Fruit fly (Drosophila melanogaster): Measurements from ENCODE around the gene CG14200.

The CG14200 gene

DNA sequence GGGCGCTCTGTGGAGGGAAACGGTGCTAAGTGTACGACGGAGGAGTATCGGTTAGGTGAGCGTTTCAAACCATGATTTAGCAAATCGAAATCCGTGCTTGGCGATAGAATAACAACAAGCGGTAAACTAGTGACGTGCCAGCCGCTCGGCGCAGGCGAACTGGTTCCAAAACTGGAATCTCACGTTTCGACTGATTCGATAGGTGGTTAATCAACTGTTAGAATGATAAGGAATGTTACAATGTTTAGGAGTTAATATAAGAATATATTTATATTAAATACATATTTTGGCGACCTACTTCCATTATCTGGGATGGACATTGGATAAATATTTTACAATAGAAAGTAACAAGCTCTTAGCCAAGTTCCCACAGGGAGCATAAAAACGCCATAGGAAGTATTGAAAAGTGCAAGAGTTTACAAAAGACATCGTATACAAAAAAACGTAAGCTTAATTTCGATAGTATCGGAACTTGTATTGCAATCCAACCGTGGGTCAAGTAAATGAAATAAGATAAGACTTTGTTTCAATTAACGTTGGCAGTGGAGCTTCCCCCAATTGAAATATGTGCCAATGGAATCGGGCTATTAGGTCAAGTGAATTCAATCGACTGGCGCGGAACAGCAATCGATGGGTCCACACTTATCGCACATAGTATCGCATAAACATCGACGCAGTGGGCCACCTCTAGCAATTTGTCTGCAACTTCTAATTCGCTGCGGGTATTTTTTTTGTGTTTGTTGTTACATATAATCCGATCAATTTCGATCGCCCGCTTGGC is at the start of gene CG14200, which contains the start of the genes ksh and Pfrx:
CG14200 (plus strand) TSS at position 676 of the 781 bp plus-strand sequence.
ksh (minus strand) TSS at position 163 of the 781 bp plus-strand sequence.
Pfrx (plus strand) TSS at position 676 of the 781 bp plus-strand sequence.
- TF ChIP-seq CG6813 (GFP tag; optimal IDR thresholded peaks at IDR 0.05), result no peak
- no peak for TF ChIP-seq Nf-YA (GFP tag; IDR thresholded peaks at IDR 0.05)
- peak; percentile 89 for TF ChIP-seq tna (GFP tag; IDR thresholded peaks at IDR 0.05; ENCODE audit: partially characterized antibody)
- peak; percentile 15 for TF ChIP-seq repo (GFP tag; optimal IDR thresholded peaks at IDR 0.05)
- TF ChIP-seq CG11456 (GFP tag; IDR thresholded peaks at IDR 0.05), result 0 out of 3 replicates have a peak, but pooled peaks have one; percentile 51
- TF ChIP-seq zen (tag; optimal IDR thresholded peaks at IDR 0.05), result no peak
- TF ChIP-seq vnd (GFP tag; IDR thresholded peaks at IDR 0.05; ENCODE audit: partially characterized antibody), result peak; percentile 88
- TF ChIP-seq CG10959 (GFP tag; IDR thresholded peaks at IDR 0.05), result no peak
- no peak for TF ChIP-seq CG11723 (GFP tag; optimal IDR thresholded peaks at IDR 0.05)
- TF ChIP-seq Camta (GFP tag; optimal IDR thresholded peaks at IDR 0.05), result peak; percentile 17
- TF ChIP-seq CG2120 (GFP tag; optimal IDR thresholded peaks at IDR 0.05), result peak; percentile 48
- peak; percentile 18 for TF ChIP-seq CG10543 (GFP tag; optimal IDR thresholded peaks at IDR 0.05)
- TF ChIP-seq Hr39 (optimal IDR thresholded peaks at IDR 0.05), result no peak
- no peak for TF ChIP-seq scrt (GFP tag; optimal IDR thresholded peaks at IDR 0.05)
- no peak for TF ChIP-seq CG4424 (GFP tag; optimal IDR thresholded peaks at IDR 0.05)
- TF ChIP-seq psq (GFP tag; optimal IDR thresholded peaks at IDR 0.05), result no peak
- peak; percentile 42; the same call in 1 of the 3 replicates for TF ChIP-seq zfh1 (GFP tag; IDR thresholded peaks at IDR 0.05)
- TF ChIP-seq CG2129 (GFP tag; IDR thresholded peaks at IDR 0.05; ENCODE audit: partially characterized antibody), result peak; percentile 59
- TF ChIP-seq zen2 (GFP tag; IDR thresholded peaks at IDR 0.05; ENCODE audit: partially characterized antibody), result peak; percentile 78
- TF ChIP-seq CG13624 (GFP tag; optimal IDR thresholded peaks at IDR 0.05), result peak; percentile 41
- peak; percentile 77 for TF ChIP-seq CG9932 (GFP tag; IDR thresholded peaks at IDR 0.05)
- TF ChIP-seq CG7839 (tag; optimal IDR thresholded peaks at IDR 0.05), result no peak
- TF ChIP-seq zf30C (GFP tag; optimal IDR thresholded peaks at IDR 0.05), result no peak
- peak; percentile 89 for TF ChIP-seq Med (GFP tag)
- no peak for TF ChIP-seq wor (GFP tag; IDR thresholded peaks at IDR 0.05)
- peak; percentile 65 for TF ChIP-seq HmgD (GFP tag; optimal IDR thresholded peaks at IDR 0.05)
- TF ChIP-seq Gug (GFP tag; IDR thresholded peaks at IDR 0.05), result peak; percentile 12; the same call in 1 of the 4 replicates
- peak; percentile 92 for TF ChIP-seq hb (GFP tag; IDR thresholded peaks at IDR 0.05; ENCODE audit: partially characterized antibody)
- TF ChIP-seq MBD-R2 (GFP tag; IDR thresholded peaks at IDR 0.05), result peak; percentile 33
- TF ChIP-seq CHES-1-like (GFP tag; optimal IDR thresholded peaks at IDR 0.05), result peak; percentile 19
- TF ChIP-seq CG8359 (GFP tag; optimal IDR thresholded peaks at IDR 0.05; ENCODE audit: borderline replicate concordance), result no peak
- peak; percentile 25 for TF ChIP-seq CG8944 (GFP tag; optimal IDR thresholded peaks at IDR 0.05)
- peak; percentile 79 for TF ChIP-seq CG13287 (GFP tag; IDR thresholded peaks at IDR 0.05; ENCODE audit: partially characterized antibody)
- no peak for TF ChIP-seq da (GFP tag; optimal IDR thresholded peaks at IDR 0.05)
- no peak for TF ChIP-seq fd64A (GFP tag; optimal IDR thresholded peaks at IDR 0.05)
- TF ChIP-seq lab (GFP tag; optimal IDR thresholded peaks at IDR 0.05), result no peak
- no peak for TF ChIP-seq chn (GFP tag; optimal IDR thresholded peaks at IDR 0.05)
- TF ChIP-seq CG8478 (optimal IDR thresholded peaks at IDR 0.05), result no peak
- TF ChIP-seq Opbp (GFP tag; IDR thresholded peaks at IDR 0.05; ENCODE audit: partially characterized antibody), result peak; percentile 92
- TF ChIP-seq hkb (optimal IDR thresholded peaks at IDR 0.05), result no peak
- no peak for TF ChIP-seq hkb (GFP tag; IDR thresholded peaks at IDR 0.05)
- TF ChIP-seq row (GFP tag; IDR thresholded peaks at IDR 0.05), result peak; percentile 72
- TF ChIP-seq CG2116 (GFP tag; optimal IDR thresholded peaks at IDR 0.05), result peak; percentile 60
- TF ChIP-seq CG17912 (GFP tag; optimal IDR thresholded peaks at IDR 0.05), result no peak
- peak; percentile 11 for TF ChIP-seq CG15601 (tag; optimal IDR thresholded peaks at IDR 0.05)
- TF ChIP-seq trem (tag; optimal IDR thresholded peaks at IDR 0.05), result no peak
- TF ChIP-seq Dbx (GFP tag; IDR thresholded peaks at IDR 0.05), result peak; percentile 50; the same call in 1 of the 3 replicates
- TF ChIP-seq Bgb (GFP tag; IDR thresholded peaks at IDR 0.05; ENCODE audit: partially characterized antibody), result peak; percentile 94
- TF ChIP-seq fru (optimal IDR thresholded peaks at IDR 0.05), result no peak
- TF ChIP-seq Ets65A (GFP tag), result peak; percentile 30
